Fruit fly (Drosophila melanogaster) whole organism, pupa: ENCODE results near the gene Wdr33.

ENCODE experiments used
- CG17806 ChIP-seq: fragments of 200-800 bp; sonication (Bioruptor generic); optimal IDR thresholded peaks from 2 replicates; lab custom pipeline; 2018; ENCODE audit warnings: missing biosample characterization, mild to moderate bottlenecking, missing genetic modification characterization, moderate library complexity
- CG4496 ChIP-seq: fragments of 200-800 bp; sonication (Bioruptor generic); IDR thresholded peaks from 3 replicates; pipeline ENCODE4 v1.3.6; 2022; ENCODE audit warnings: missing biosample characterization, missing genetic modification characterization
- CG8159 ChIP-seq: fragments of 200-800 bp; sonication (Bioruptor generic); optimal IDR thresholded peaks from 3 replicates; lab custom pipeline; 2018; ENCODE audit warnings: missing biosample characterization, mild to moderate bottlenecking, missing genetic modification characterization, moderate library complexity
- CG9948 ChIP-seq: fragments of 200-800 bp; sonication (Bioruptor generic); optimal IDR thresholded peaks from 2 replicates; lab custom pipeline; 2018; ENCODE audit warnings: missing biosample characterization, mild to moderate bottlenecking, missing genetic modification characterization, moderate library complexity
- D1 ChIP-seq: fragments of 200-800 bp; sonication (Bioruptor generic); optimal IDR thresholded peaks from 2 replicates; lab custom pipeline; 2018; ENCODE audit warnings: missing biosample characterization, mild to moderate bottlenecking, missing genetic modification characterization, moderate library complexity
- Pif1B ChIP-seq: fragments of 200-800 bp; sonication (Bioruptor generic); optimal IDR thresholded peaks from 3 replicates; lab custom pipeline; 2016; ENCODE audit warnings: missing biosample characterization, missing genetic modification characterization
- Snoo ChIP-seq: fragments of 200-800 bp; sonication (Bioruptor generic); optimal IDR thresholded peaks from 3 replicates; lab custom pipeline; 2017; ENCODE audit warnings: missing biosample characterization, mild to moderate bottlenecking, missing genetic modification characterization, inconsistent platforms

dm6 chr3R:5682238-5682637 is 21.8 kb downstream of the Wdr33 start:
- TF ChIP-seq D1 (tag; lab: Kevin White, UChicago) (no peak), Snoo (tag; lab: Kevin White, UChicago) (no peak), Pif1B (no peak), CG4496 (GFP tag; lab: Robert Waterston, UW) (no peak), CG17806 (no peak), CG9948 (tag; lab: Kevin White, UChicago) (no peak), CG8159 (no peak)
